Fruit fly (Drosophila melanogaster): ENCODE results near the gene RpL34a.
A peak's percentile ranks its signal among the peaks of the same experiment; 100 is the strongest.

RpL34a gene

DNA sequence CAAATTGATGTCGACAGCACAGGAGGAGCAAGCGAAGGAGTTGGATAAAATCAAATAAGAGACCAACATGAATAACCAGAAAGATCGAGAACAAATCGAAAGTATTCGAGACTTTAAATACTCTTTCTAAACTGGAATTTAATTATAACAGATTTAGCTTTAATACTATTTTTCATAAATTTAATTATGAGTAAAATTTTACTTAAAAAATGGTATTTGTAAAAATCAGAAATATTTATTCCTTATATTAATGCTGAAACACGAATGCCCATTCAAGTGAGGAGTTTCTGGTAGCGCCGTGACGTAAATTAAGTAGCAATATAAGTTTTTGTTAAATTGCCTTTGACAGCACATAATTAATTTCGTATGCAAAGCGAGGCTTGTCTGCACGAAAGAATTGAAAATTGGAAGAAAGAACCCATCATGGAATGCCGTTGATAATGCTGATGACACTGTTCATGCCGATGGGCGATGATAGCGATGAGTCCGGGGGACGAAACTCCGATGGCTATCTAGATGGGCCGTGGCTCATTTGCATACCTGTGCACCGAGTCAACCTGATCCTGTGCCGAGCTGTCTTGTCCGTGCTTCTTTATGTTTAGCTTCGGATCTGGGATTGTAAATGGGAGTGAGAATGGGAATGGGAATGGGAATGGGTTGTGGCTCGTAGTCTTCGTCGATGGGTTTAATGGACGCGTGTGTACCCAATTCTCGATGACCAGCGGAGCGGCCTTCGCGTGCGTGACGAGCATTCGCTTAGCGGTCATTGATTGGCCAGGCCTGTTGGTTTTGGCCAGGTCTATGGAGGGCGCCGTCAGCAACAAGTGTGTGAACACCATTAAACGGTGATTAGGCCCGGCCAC is 46.0 kb downstream of the RpL34a start (continued):
- peak; percentile 52 for TF ChIP-seq PHDP (tag; optimal IDR thresholded peaks at IDR 0.05)
- no peak for TF ChIP-seq CG2120 (GFP tag; optimal IDR thresholded peaks at IDR 0.05)
- no peak for TF ChIP-seq CG11695 (GFP tag; IDR thresholded peaks at IDR 0.05)
- TF ChIP-seq nmo (GFP tag; optimal IDR thresholded peaks at IDR 0.05): peak; percentile 74
- TF ChIP-seq disco-r (GFP tag; optimal IDR thresholded peaks at IDR 0.05): no peak
- TF ChIP-seq yki (optimal IDR thresholded peaks at IDR 0.05): no peak
- no peak for TF ChIP-seq dm (GFP tag; optimal IDR thresholded peaks at IDR 0.05)
- peak; percentile 57 for TF ChIP-seq twi (tag; optimal IDR thresholded peaks at IDR 0.05)
- no peak for TF ChIP-seq Scr (GFP tag; IDR thresholded peaks at IDR 0.05; ENCODE audit: partially characterized antibody)
- TF ChIP-seq CG6683 (GFP tag; optimal IDR thresholded peaks at IDR 0.05): no peak
- peak; percentile 73 for TF ChIP-seq Med (GFP tag)
- peak; percentile 5 for TF ChIP-seq Ets65A (GFP tag)
- TF ChIP-seq Sin3A (optimal IDR thresholded peaks at IDR 0.05): no peak
- TF ChIP-seq zen2 (GFP tag; IDR thresholded peaks at IDR 0.05; ENCODE audit: partially characterized antibody): no peak
- TF ChIP-seq hth (optimal IDR thresholded peaks at IDR 0.05): no peak
- TF ChIP-seq chn (GFP tag; optimal IDR thresholded peaks at IDR 0.05): no peak
- TF ChIP-seq CG16815 (GFP tag; optimal IDR thresholded peaks at IDR 0.05): peak; percentile 27
- no peak for TF ChIP-seq Ada2b (GFP tag; IDR thresholded peaks at IDR 0.05)
- TF ChIP-seq dpn (GFP tag; optimal IDR thresholded peaks at IDR 0.05): peak in 1 of 2 experiments; percentile 2
- peak; percentile 66 for TF ChIP-seq CG12391 (tag; optimal IDR thresholded peaks at IDR 0.05)
- TF ChIP-seq pan (optimal IDR thresholded peaks at IDR 0.05): no peak
- no peak for TF ChIP-seq pan (GFP tag; optimal IDR thresholded peaks at IDR 0.05 in 1 of 2, IDR thresholded peaks at IDR 0.05 in 1 of 2)
- no peak for TF ChIP-seq CG17802 (tag; optimal IDR thresholded peaks at IDR 0.05)
- TF ChIP-seq CG4328 (GFP tag; optimal IDR thresholded peaks at IDR 0.05): no peak
- no peak for TF ChIP-seq Chrac-16 (GFP tag; optimal IDR thresholded peaks at IDR 0.05)
- TF ChIP-seq slou (GFP tag; optimal IDR thresholded peaks at IDR 0.05): no peak
- peak; percentile 3 for TF ChIP-seq Asciz (GFP tag; optimal IDR thresholded peaks at IDR 0.05)
- no peak for TF ChIP-seq ind (GFP tag; optimal IDR thresholded peaks at IDR 0.05)
- peak; percentile 66 for TF ChIP-seq HLHmδ (GFP tag; optimal IDR thresholded peaks at IDR 0.05)
- no peak for TF ChIP-seq CG10431 (GFP tag; optimal IDR thresholded peaks at IDR 0.05)
- TF ChIP-seq pros (GFP tag; optimal IDR thresholded peaks at IDR 0.05): peak; percentile 54
- peak; percentile 47 for TF ChIP-seq CG9727 (GFP tag; optimal IDR thresholded peaks at IDR 0.05)
- no peak for TF ChIP-seq slbo (GFP tag; IDR thresholded peaks at IDR 0.05)
- no peak for TF ChIP-seq gce (GFP tag; IDR thresholded peaks at IDR 0.05)
- no peak for TF ChIP-seq ewg (GFP tag; optimal IDR thresholded peaks at IDR 0.05)
- no peak for TF ChIP-seq CG7963 (GFP tag; IDR thresholded peaks at IDR 0.05; ENCODE audit: partially characterized antibody)
- TF ChIP-seq CG33557 (GFP tag; optimal IDR thresholded peaks at IDR 0.05): peak; percentile 84
- peak; percentile 75 for TF ChIP-seq kah (GFP tag; optimal IDR thresholded peaks at IDR 0.05)
- 0 out of 2 replicates have a peak, but pooled peaks have one; percentile 13 for TF ChIP-seq sob (GFP tag; IDR thresholded peaks at IDR 0.05)
- no peak for TF ChIP-seq ab (GFP tag; optimal IDR thresholded peaks at IDR 0.05)
- no peak for TF ChIP-seq prd (optimal IDR thresholded peaks at IDR 0.05)
- peak; percentile 33; the same call in 2 of the 3 replicates for TF ChIP-seq prd (GFP tag; IDR thresholded peaks at IDR 0.05)
- TF ChIP-seq CG4730 (GFP tag; IDR thresholded peaks at IDR 0.05): no peak
- TF ChIP-seq NC2α (GFP tag; optimal IDR thresholded peaks at IDR 0.05): no peak
- no peak for TF ChIP-seq HmgD (GFP tag; optimal IDR thresholded peaks at IDR 0.05)
- no peak for TF ChIP-seq Atf6 (GFP tag; IDR thresholded peaks at IDR 0.05)
- peak; percentile 11 for TF ChIP-seq CG18599 (GFP tag; optimal IDR thresholded peaks at IDR 0.05)
- TF ChIP-seq BtbVII (GFP tag; optimal IDR thresholded peaks at IDR 0.05): no peak
- TF ChIP-seq salm (tag; optimal IDR thresholded peaks at IDR 0.05): no peak
- TF ChIP-seq CG10147 (GFP tag; optimal IDR thresholded peaks at IDR 0.05): no peak
- no peak for TF ChIP-seq da (GFP tag; optimal IDR thresholded peaks at IDR 0.05)
